Worm (Caenorhabditis elegans) whole organism, L4 larva: ENCODE data around the gene B0554.2.

Experiments used
- ama-1 ChIP-seq: fragments of 150-350 bp; optimal IDR thresholded peaks from 2 replicates; lab custom pipeline; 2014; ENCODE audit warnings: inconsistent platforms, mixed read lengths
- ceh-20 ChIP-seq: fragments of 200-800 bp; sonication (Bioruptor generic); IDR thresholded peaks from 2 replicates; pipeline ENCODE4 v1.3.6; 2022; ENCODE audit warnings: missing genetic modification reagents, missing genetic modification characterization, missing compliant biosample characterization
- snpc-4 ChIP-seq: fragments of 150-350 bp; optimal IDR thresholded peaks from 2 replicates; lab custom pipeline; 2014; ENCODE audit warnings: missing biosample characterization, missing genetic modification characterization

DNA sequence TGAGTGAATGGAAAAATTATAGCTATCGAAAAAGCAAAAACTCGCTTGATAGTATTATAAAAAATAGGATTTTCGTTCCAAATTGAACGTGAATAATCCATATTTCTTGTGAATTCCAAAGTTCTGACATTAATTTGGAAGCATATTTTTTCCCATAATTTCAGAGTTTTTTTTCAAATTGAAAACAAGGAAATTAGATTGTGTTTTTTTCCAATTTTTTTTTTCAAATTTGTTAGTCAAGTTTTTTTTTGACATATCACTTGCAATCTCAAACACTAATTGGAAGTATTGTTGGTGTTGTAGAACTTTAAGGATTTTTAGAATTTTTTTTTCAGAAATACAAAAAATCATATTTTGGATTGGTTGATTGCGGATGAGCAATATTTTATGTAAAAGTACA lies 12.6 kb downstream of the B0554.2 start, which contains the start of gene srh-34:
- no peak for TF ChIP-seq ama-1 (lab: Kevin White, UChicago)
- no peak for TF ChIP-seq snpc-4
- TF ChIP-seq ceh-20 (GFP tag; lab: Robert Waterston, UW): no peak
